Worm (Caenorhabditis elegans) whole organism, mixed stage, embryonic: ENCODE data around the gene Y43F8B.14.

Experiments used
- M03D4.4 ChIP-seq: sonication (generic microtip); optimal IDR thresholded peaks from 2 replicates; lab custom pipeline; 2017; ENCODE audit warnings: mild to moderate bottlenecking, missing genetic modification characterization, missing compliant biosample characterization
- bed-3 ChIP-seq: fragments of 200-800 bp; sonication (Bioruptor generic); optimal IDR thresholded peaks from 3 replicates; lab custom pipeline; 2018; ENCODE audit warnings: mild to moderate bottlenecking, missing genetic modification characterization, moderate library complexity, missing compliant biosample characterization
- blmp-1 ChIP-seq: fragments of 150-350 bp; optimal IDR thresholded peaks from 2 replicates; lab custom pipeline; 2014; ENCODE audit warnings: missing biosample characterization, missing genetic modification characterization
- ceh-39 ChIP-seq: fragments of 150-350 bp; optimal IDR thresholded peaks from 2 replicates; lab custom pipeline; 2014; ENCODE audit warnings: missing biosample characterization, missing genetic modification characterization
- ceh-43 ChIP-seq: fragments of 200-800 bp; sonication (Bioruptor generic); optimal IDR thresholded peaks from 2 replicates; lab custom pipeline; 2018; ENCODE audit warnings: mild to moderate bottlenecking, missing genetic modification characterization, moderate library complexity, missing compliant biosample characterization
- ceh-83 ChIP-seq: fragments of 200-800 bp; sonication (Bioruptor generic); optimal IDR thresholded peaks from 2 replicates; lab custom pipeline; 2018; ENCODE audit warnings: mild to moderate bottlenecking, missing genetic modification characterization, missing compliant biosample characterization
- ces-1 ChIP-seq: fragments of 150-350 bp; optimal IDR thresholded peaks from 2 replicates; lab custom pipeline; 2014; ENCODE audit warnings: missing biosample characterization, missing genetic modification reagents, missing genetic modification characterization
- drap-1 ChIP-seq: fragments of 200-800 bp; sonication (Bioruptor generic); optimal IDR thresholded peaks from 3 replicates; lab custom pipeline; 2018; ENCODE audit warnings: mild to moderate bottlenecking, missing genetic modification characterization, missing compliant biosample characterization
- elt-3 ChIP-seq: fragments of 150-350 bp; optimal IDR thresholded peaks from 2 replicates; lab custom pipeline; 2014; ENCODE audit warnings: missing biosample characterization, missing genetic modification characterization
- flh-1 ChIP-seq: fragments of 200-800 bp; sonication (Bioruptor generic); optimal IDR thresholded peaks from 2 replicates; lab custom pipeline; 2018; ENCODE audit warnings: mild to moderate bottlenecking, missing genetic modification characterization, moderate library complexity, missing compliant biosample characterization
- ham-2 ChIP-seq: fragments of 200-800 bp; sonication (Bioruptor generic); optimal IDR thresholded peaks from 2 replicates; lab custom pipeline; 2018; ENCODE audit warnings: mild to moderate bottlenecking, missing genetic modification characterization, missing compliant biosample characterization
- lin-13 ChIP-seq: fragments of 150-350 bp; optimal IDR thresholded peaks from 2 replicates; lab custom pipeline; 2014; ENCODE audit warnings: missing biosample characterization, missing genetic modification characterization
- lin-32 ChIP-seq: fragments of 200-800 bp; sonication (Bioruptor generic); optimal IDR thresholded peaks from 2 replicates; lab custom pipeline; 2018; ENCODE audit warnings: mild to moderate bottlenecking, missing genetic modification characterization, missing compliant biosample characterization
- lsy-2 ChIP-seq: fragments of 150-350 bp; optimal IDR thresholded peaks from 2 replicates; lab custom pipeline; 2014; ENCODE audit warnings: missing biosample characterization, missing genetic modification characterization
- mab-5 ChIP-seq: fragments of 150-350 bp; optimal IDR thresholded peaks from 2 replicates; lab custom pipeline; 2014; ENCODE audit warnings: missing biosample characterization, missing genetic modification characterization
- mls-2 ChIP-seq: sonication (generic microtip); optimal IDR thresholded peaks from 2 replicates; lab custom pipeline; 2016; ENCODE audit warnings: mild to moderate bottlenecking, missing genetic modification characterization, moderate library complexity, missing compliant biosample characterization
- nhr-12 ChIP-seq: fragments of 150-350 bp; optimal IDR thresholded peaks from 2 replicates; lab custom pipeline; 2014; ENCODE audit warnings: missing biosample characterization, missing genetic modification characterization
- nhr-2 ChIP-seq: fragments of 150-350 bp; optimal IDR thresholded peaks from 2 replicates; lab custom pipeline; 2014; ENCODE audit warnings: missing biosample characterization, missing genetic modification characterization
- nhr-237 ChIP-seq: fragments of 150-350 bp; optimal IDR thresholded peaks from 2 replicates; lab custom pipeline; 2014; ENCODE audit warnings: missing biosample characterization, missing genetic modification characterization
- nhr-28 ChIP-seq: fragments of 150-350 bp; optimal IDR thresholded peaks from 2 replicates; lab custom pipeline; 2014; ENCODE audit warnings: missing biosample characterization, missing genetic modification characterization
- nhr-76 ChIP-seq: sonication (generic microtip); optimal IDR thresholded peaks from 2 replicates; lab custom pipeline; 2017; ENCODE audit warnings: missing biosample characterization, missing genetic modification characterization
- pha-4 ChIP-seq: fragments of 150-350 bp; optimal IDR thresholded peaks from 2 replicates; lab custom pipeline; 2018; ENCODE audit warnings: missing biosample characterization, missing genetic modification reagents, missing genetic modification characterization
- sem-2 ChIP-seq: fragments of 200-800 bp; sonication (Bioruptor generic); optimal IDR thresholded peaks from 2 replicates; lab custom pipeline; 2018; ENCODE audit warnings: mild to moderate bottlenecking, missing genetic modification characterization, missing compliant biosample characterization
- snpc-4 ChIP-seq: fragments of 150-350 bp; optimal IDR thresholded peaks from 2 replicates; lab custom pipeline; 2014; ENCODE audit warnings: missing biosample characterization, missing genetic modification characterization
- sptf-1 ChIP-seq: sonication (generic microtip); optimal IDR thresholded peaks from 2 replicates; lab custom pipeline; 2017; ENCODE audit warnings: mild to moderate bottlenecking, missing genetic modification characterization, moderate library complexity, missing compliant biosample characterization
- tbx-8 ChIP-seq: fragments of 200-800 bp; sonication (Bioruptor generic); optimal IDR thresholded peaks from 2 replicates; lab custom pipeline; 2018; ENCODE audit warnings: mild to moderate bottlenecking, missing genetic modification characterization, moderate library complexity, missing compliant biosample characterization
- unc-120 ChIP-seq: sonication (generic microtip); optimal IDR thresholded peaks from 2 replicates; lab custom pipeline; 2017; ENCODE audit warnings: missing genetic modification characterization, missing compliant biosample characterization; ENCODE audit not compliant: poor library complexity, severe bottlenecking
- unc-39 ChIP-seq: fragments of 150-350 bp; optimal IDR thresholded peaks from 2 replicates; lab custom pipeline; 2014; ENCODE audit warnings: missing biosample characterization, missing genetic modification characterization
- unc-62 ChIP-seq: fragments of 150-350 bp; optimal IDR thresholded peaks from 2 replicates; lab custom pipeline; 2014; ENCODE audit warnings: missing biosample characterization, missing genetic modification reagents, missing genetic modification characterization
- zip-8 ChIP-seq: fragments of 150-350 bp; optimal IDR thresholded peaks from 2 replicates; lab custom pipeline; 2014; ENCODE audit warnings: missing biosample characterization, missing genetic modification characterization
- ztf-11 ChIP-seq: fragments of 150-350 bp; optimal IDR thresholded peaks from 2 replicates; lab custom pipeline; 2014; ENCODE audit warnings: missing biosample characterization, missing genetic modification characterization

The Y43F8B.14 gene

DNA sequence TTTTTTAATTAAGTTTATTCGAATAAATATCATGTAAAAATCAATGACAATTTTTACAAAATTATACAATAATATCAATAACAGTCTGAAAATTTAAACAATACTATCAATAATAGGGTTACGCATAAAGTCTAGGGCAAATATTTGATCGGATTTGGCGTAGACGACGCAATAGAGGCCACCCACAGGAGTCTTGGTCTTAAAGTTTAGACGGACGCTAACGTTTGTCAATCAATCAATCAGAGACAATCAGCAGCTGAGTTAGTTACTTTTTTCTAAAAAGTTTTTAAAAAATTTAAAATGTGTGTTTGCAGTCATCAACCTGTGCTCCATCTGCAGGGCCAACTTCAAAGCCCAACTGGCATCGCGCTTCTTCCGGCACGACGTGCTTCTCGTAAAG is 35.5 kb upstream of the Y43F8B.14 start, which contains the start of gene Y43F8B.29:
Gene Y43F8B.29, plus strand, starts transcription at position 301 of the 400 bp plus-strand sequence.
- TF ChIP-seq ces-1 (GFP tag; lab: Kevin White, UChicago) (no peak), elt-3 (tag; lab: Kevin White, UChicago) (no peak), lin-32 (GFP tag; lab: Kevin White, UChicago) (no peak), sem-2 (GFP tag; lab: Kevin White, UChicago) (no peak), bed-3 (GFP tag; lab: Kevin White, UChicago) (no peak), blmp-1 (tag; lab: Kevin White, UChicago) (no peak), unc-120 (tag; lab: Kevin White, UChicago) (no peak), ham-2 (no peak), nhr-76 (tag; lab: Kevin White, UChicago) (no peak), unc-39 (no peak)

DNA sequence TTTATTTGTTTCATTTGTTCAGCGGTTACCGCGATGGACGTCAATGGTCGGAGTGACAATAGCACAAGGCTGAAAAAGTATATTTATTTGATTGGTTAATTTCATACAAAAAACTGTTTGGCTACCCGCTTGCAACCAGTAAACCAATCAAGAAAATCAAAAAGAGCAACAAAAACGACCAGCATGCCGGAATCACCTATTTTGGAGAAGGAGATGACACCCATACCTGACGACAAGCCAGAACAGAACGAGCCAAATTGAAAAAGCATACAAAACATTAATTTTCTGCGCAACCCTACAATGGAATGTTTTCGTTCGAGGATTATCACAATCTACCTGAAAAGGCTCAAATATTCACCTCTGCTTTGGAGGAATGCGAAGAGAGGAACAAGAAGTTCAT is 34.7 kb upstream of the Y43F8B.14 start, which contains the start of gene Y43F8B.7:
Gene Y43F8B.7, plus strand, starts transcription at position 301 of the 400 bp plus-strand sequence.
- TF ChIP-seq pha-4 (tag; lab: Kevin White, UChicago) (no peak), ztf-11 (tag; lab: Kevin White, UChicago) (no peak), lin-13 (no peak), bed-3 (GFP tag; lab: Kevin White, UChicago) (no peak), tbx-8 (GFP tag; lab: Kevin White, UChicago) (no peak), unc-120 (tag; lab: Kevin White, UChicago) (no peak), drap-1 (GFP tag; lab: Kevin White, UChicago) (no peak), nhr-12 (tag; lab: Kevin White, UChicago) (no peak), zip-8 (tag; lab: Kevin White, UChicago) (no peak), elt-3 (tag; lab: Kevin White, UChicago) (no peak), mls-2 (no peak), ceh-39 (tag; lab: Kevin White, UChicago) (no peak), ham-2 (no peak), mab-5 (tag; lab: Kevin White, UChicago) (no peak), nhr-28 (tag; lab: Kevin White, UChicago) (no peak), unc-62 (GFP tag; lab: Kevin White, UChicago) (no peak), lsy-2 (tag; lab: Kevin White, UChicago) (no peak), M03D4.4 (tag; lab: Kevin White, UChicago) (no peak), ceh-83 (GFP tag; lab: Kevin White, UChicago) (no peak), flh-1 (GFP tag; lab: Kevin White, UChicago) (no peak)

ce11 chrV:19485690-19486089 is 29.9 kb upstream of the Y43F8B.14 start, which contains the start of gene Y43F8B.18:
Gene Y43F8B.18 (plus strand): TSS chrV:19485990.
- no peak for TF ChIP-seq ceh-43 (GFP tag; lab: Kevin White, UChicago)

ce11 chrV:19485261-19485660 is 29.5 kb upstream of the Y43F8B.14 start, which contains the start of gene Y43F8B.28:
Gene Y43F8B.28 (plus strand): TSS chrV:19485319.
- no peak for TF ChIP-seq nhr-237 (tag; lab: Kevin White, UChicago)
- no peak for TF ChIP-seq lin-13
- no peak for TF ChIP-seq unc-39
- TF ChIP-seq unc-120 (tag; lab: Kevin White, UChicago), result no peak
- no peak for TF ChIP-seq ham-2
- no peak for TF ChIP-seq nhr-76 (tag; lab: Kevin White, UChicago)
- TF ChIP-seq flh-1 (GFP tag; lab: Kevin White, UChicago), result no peak
- TF ChIP-seq mab-5 (tag; lab: Kevin White, UChicago), result no peak
- no peak for TF ChIP-seq sptf-1 (tag; lab: Kevin White, UChicago)

DNA sequence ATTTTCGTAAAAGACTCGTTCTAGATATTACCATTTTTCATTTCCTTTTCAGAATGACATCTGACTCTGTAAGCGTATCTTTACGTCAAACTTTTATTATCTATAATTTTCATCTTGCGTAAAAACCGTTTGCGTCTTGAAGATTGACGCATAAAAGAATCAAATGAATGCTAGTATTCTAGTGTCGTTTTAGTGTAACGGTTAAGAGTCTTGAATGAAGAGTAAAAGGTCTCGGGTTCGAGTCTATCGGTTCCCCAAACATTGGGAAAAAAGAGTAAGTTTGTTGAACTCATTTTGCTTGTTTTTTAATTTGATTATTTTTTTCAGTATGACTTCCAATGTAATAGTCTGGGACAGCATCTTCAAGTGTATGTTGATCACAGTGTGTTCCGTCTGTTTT is 28.7 kb upstream of the Y43F8B.14 start, which contains the start of gene Y43F8B.17:
Gene Y43F8B.17, plus strand, starts transcription at position 215 of the 400 bp plus-strand sequence.
- TF ChIP-seq ztf-11 (tag; lab: Kevin White, UChicago) (no peak), mab-5 (tag; lab: Kevin White, UChicago) (no peak), lsy-2 (tag; lab: Kevin White, UChicago) (no peak)
- TF ChIP-seq, all 35 proteins: peak for 0

DNA sequence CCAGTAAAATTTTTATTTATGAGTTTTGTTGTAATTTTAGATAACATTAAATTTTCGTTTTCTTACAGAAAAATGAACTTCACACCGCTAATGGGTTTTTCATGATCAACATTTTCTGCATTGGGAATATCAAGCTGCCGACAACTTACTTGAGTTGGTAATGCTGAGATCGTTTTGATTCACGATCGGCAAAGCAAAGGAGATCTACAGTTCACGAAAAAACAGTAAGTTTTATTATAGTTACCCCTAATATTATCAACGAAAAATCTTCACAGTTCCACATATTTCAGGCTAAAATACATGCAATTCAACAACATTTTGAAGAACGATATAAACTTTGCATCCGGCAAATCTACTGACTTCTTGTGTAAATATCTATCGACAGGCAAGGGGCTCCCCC is 26.8 kb upstream of the Y43F8B.14 start, which contains the start of gene Y43F8B.22:
Gene Y43F8B.22, plus strand, starts transcription at position 301 of the 400 bp plus-strand sequence.
- TF ChIP-seq ztf-11 (tag; lab: Kevin White, UChicago) (no peak), nhr-28 (tag; lab: Kevin White, UChicago) (no peak), drap-1 (GFP tag; lab: Kevin White, UChicago) (no peak), bed-3 (GFP tag; lab: Kevin White, UChicago) (no peak), snpc-4 (no peak), nhr-2 (tag; lab: Kevin White, UChicago) (no peak)
